Worm (Caenorhabditis elegans): Measurements from ENCODE around the gene sra-32.

Gene sra-32

ce11 chrII:4482021-4482420, 49.8 kb downstream of the sra-32 start, which contains the start of gene T05C1.2:
Gene T05C1.2, minus strand, starts transcription at chrII:4482121.
- TF ChIP-seq tbx-2 (tag; optimal IDR thresholded peaks at IDR 0.05) (no peak), elt-2 (tag; optimal IDR thresholded peaks at IDR 0.05) (no peak), fkh-10 (GFP tag; optimal IDR thresholded peaks at IDR 0.05) (no peak), nhr-11 (tag; optimal IDR thresholded peaks at IDR 0.05) (no peak), sea-2 (GFP tag; optimal IDR thresholded peaks at IDR 0.05) (no peak), ceh-16 (tag; optimal IDR thresholded peaks at IDR 0.05) (no peak), mdl-1 (tag; optimal IDR thresholded peaks at IDR 0.05) (no peak), nfya-1 (tag; optimal IDR thresholded peaks at IDR 0.05; ENCODE audit: insufficient read depth) (no peak), lin-15B (tag; optimal IDR thresholded peaks at IDR 0.05) (no peak), elt-3 (tag; optimal IDR thresholded peaks at IDR 0.05) (no peak), nhr-67 (tag; optimal IDR thresholded peaks at IDR 0.05) (no peak)
